Worm (Caenorhabditis elegans) whole organism, L1 larva: ENCODE data around the gene fbxa-144.
A peak's percentile ranks its signal among the peaks of the same experiment; 100 is the strongest.

Source experiments
- F16B12.6 ChIP-seq: fragments of 150-350 bp; optimal IDR thresholded peaks from 2 replicates; lab custom pipeline; 2014; ENCODE audit warnings: missing biosample characterization, missing genetic modification characterization
- Y116A8C.19 ChIP-seq: sonication (generic microtip); optimal IDR thresholded peaks from 2 replicates; lab custom pipeline; 2016; ENCODE audit warnings: missing compliant biosample characterization, missing genetic modification characterization, borderline replicate concordance
- alr-1 ChIP-seq: fragments of 200-800 bp; sonication (Bioruptor generic); optimal IDR thresholded peaks from 2 replicates; lab custom pipeline; 2018; ENCODE audit warnings: borderline replicate concordance, mild to moderate bottlenecking, missing genetic modification characterization, missing compliant biosample characterization
- blmp-1 ChIP-seq: fragments of 150-350 bp; optimal IDR thresholded peaks from 2 replicates; lab custom pipeline; 2014; ENCODE audit warnings: missing biosample characterization, missing genetic modification characterization
- ceh-8 ChIP-seq: fragments of 200-800 bp; sonication (Bioruptor generic); optimal IDR thresholded peaks from 2 replicates; lab custom pipeline; 2018; ENCODE audit warnings: mild to moderate bottlenecking, missing genetic modification characterization, moderate library complexity, missing compliant biosample characterization
- ceh-88 ChIP-seq: fragments of 200-800 bp; sonication (Bioruptor generic); IDR thresholded peaks from 2 replicates; pipeline ENCODE4 v1.3.6; 2022; ENCODE audit warnings: missing genetic modification characterization, missing compliant biosample characterization
- ceh-90 ChIP-seq: sonication (generic microtip); optimal IDR thresholded peaks from 2 replicates; lab custom pipeline; 2016; ENCODE audit warnings: missing genetic modification characterization, missing compliant biosample characterization
- dpl-1 ChIP-seq, 3 experiments: fragments of 150-350 bp in 2 of 3; sonication (generic microtip) in 1 of 3; optimal IDR thresholded peaks; 2 replicates each; lab custom pipeline; 2014 to 2017; ENCODE audit warnings: missing biosample characterization in 3 of 3, missing genetic modification characterization in 3 of 3, missing genetic modification reagents in 3 of 3
- efl-1 ChIP-seq, 4 experiments: fragments of 150-350 bp; optimal IDR thresholded peaks in 3 of 4; peaks in 1 of 4; 1 replicate in 1 of 4; 2 replicates in 3 of 4; lab custom pipeline; 2014; ENCODE audit warnings: missing biosample characterization in 2 of 4, missing genetic modification characterization in 2 of 4, missing genetic modification reagents in 2 of 4
- elt-2 ChIP-seq: sonication (generic microtip); optimal IDR thresholded peaks from 2 replicates; lab custom pipeline; 2016; ENCODE audit warnings: missing genetic modification characterization, mild to moderate bottlenecking, inconsistent platforms, missing compliant biosample characterization, missing genetic modification reagents
- elt-3 ChIP-seq, 6 experiments: fragments of 150-350 bp in 1 of 6; sonication (generic microtip); optimal IDR thresholded peaks; 2 replicates each; lab custom pipeline; 2017 to 2018; ENCODE audit warnings: missing biosample characterization in 6 of 6, missing genetic modification characterization in 6 of 6, inconsistent platforms in 1 of 6
- fkh-4 ChIP-seq: sonication (generic microtip); optimal IDR thresholded peaks from 2 replicates; lab custom pipeline; 2016; ENCODE audit warnings: missing compliant biosample characterization, missing genetic modification characterization, borderline replicate concordance
- fkh-8 ChIP-seq: sonication (generic microtip); optimal IDR thresholded peaks from 2 replicates; lab custom pipeline; 2016; ENCODE audit warnings: mild to moderate bottlenecking, missing genetic modification characterization, missing compliant biosample characterization
- fos-1 ChIP-seq: fragments of 150-350 bp; optimal IDR thresholded peaks from 2 replicates; lab custom pipeline; 2014; ENCODE audit warnings: missing biosample characterization, missing genetic modification characterization
- hlh-4 ChIP-seq: sonication (generic microtip); optimal IDR thresholded peaks from 2 replicates; lab custom pipeline; 2016; ENCODE audit warnings: mild to moderate bottlenecking, missing genetic modification characterization, missing compliant biosample characterization
- hpl-2 ChIP-seq: fragments of 150-350 bp; optimal IDR thresholded peaks from 2 replicates; lab custom pipeline; 2014; ENCODE audit warnings: missing biosample characterization, missing genetic modification reagents, missing genetic modification characterization
- jun-1 ChIP-seq: fragments of 150-350 bp; optimal IDR thresholded peaks from 2 replicates; lab custom pipeline; 2014; ENCODE audit warnings: missing biosample characterization, missing genetic modification reagents, missing genetic modification characterization
- lin-13 ChIP-seq: fragments of 150-350 bp; optimal IDR thresholded peaks from 2 replicates; lab custom pipeline; 2014; ENCODE audit warnings: missing biosample characterization, missing genetic modification reagents, missing genetic modification characterization
- lin-35 ChIP-seq, 2 experiments: fragments of 150-350 bp; optimal IDR thresholded peaks; 2 replicates each; lab custom pipeline; 2014; ENCODE audit warnings: missing biosample characterization in 2 of 2, missing genetic modification characterization in 2 of 2, missing genetic modification reagents in 2 of 2
- lsy-2 ChIP-seq, 2 experiments: fragments of 150-350 bp; optimal IDR thresholded peaks; 2 replicates each; lab custom pipeline; 2014; ENCODE audit warnings: missing biosample characterization in 2 of 2, missing genetic modification characterization in 2 of 2
- mef-2 ChIP-seq: fragments of 150-350 bp; optimal IDR thresholded peaks from 2 replicates; lab custom pipeline; 2014; ENCODE audit warnings: missing biosample characterization, missing genetic modification characterization
- nhr-12 ChIP-seq: sonication (generic microtip); optimal IDR thresholded peaks from 2 replicates; lab custom pipeline; 2017; ENCODE audit warnings: missing biosample characterization, missing genetic modification characterization
- nhr-71 ChIP-seq: sonication (generic microtip); optimal IDR thresholded peaks from 2 replicates; lab custom pipeline; 2016; ENCODE audit warnings: mild to moderate bottlenecking, missing genetic modification characterization, moderate library complexity, missing compliant biosample characterization
- nhr-77 ChIP-seq: fragments of 150-350 bp; optimal IDR thresholded peaks from 2 replicates; lab custom pipeline; 2014; ENCODE audit warnings: missing biosample characterization, missing genetic modification characterization
- nhr-85 ChIP-seq: sonication (generic microtip); peaks from one replicate; lab custom pipeline; 2016; ENCODE audit warnings: missing genetic modification characterization, inconsistent platforms, missing compliant biosample characterization
- pqm-1 ChIP-seq: sonication (generic microtip); optimal IDR thresholded peaks from 3 replicates; lab custom pipeline; 2017; ENCODE audit warnings: missing biosample characterization, missing genetic modification characterization
- rnt-1 ChIP-seq: sonication (generic microtip); optimal IDR thresholded peaks from 2 replicates; lab custom pipeline; 2016; ENCODE audit warnings: mild to moderate bottlenecking, missing genetic modification characterization, moderate library complexity, missing compliant biosample characterization
- skn-1 ChIP-seq: fragments of 150-350 bp; optimal IDR thresholded peaks from 2 replicates; lab custom pipeline; 2014; ENCODE audit warnings: missing biosample characterization, missing genetic modification characterization
- snpc-4 ChIP-seq: fragments of 150-350 bp; optimal IDR thresholded peaks from 2 replicates; lab custom pipeline; 2014; ENCODE audit warnings: missing biosample characterization, missing genetic modification characterization
- snu-23 ChIP-seq: sonication (generic microtip); optimal IDR thresholded peaks from 2 replicates; lab custom pipeline; 2016; ENCODE audit warnings: missing genetic modification characterization, missing compliant biosample characterization
- sup-37 ChIP-seq: fragments of 200-800 bp; sonication (Bioruptor generic); optimal IDR thresholded peaks from 2 replicates; lab custom pipeline; 2018; ENCODE audit warnings: mild to moderate bottlenecking, missing genetic modification characterization, missing compliant biosample characterization
- tlp-1 ChIP-seq: fragments of 150-350 bp; optimal IDR thresholded peaks from 2 replicates; lab custom pipeline; 2014; ENCODE audit warnings: missing biosample characterization, missing genetic modification characterization
- unc-98 ChIP-seq: fragments of 200-800 bp; sonication (Bioruptor generic); IDR thresholded peaks from 2 replicates; pipeline ENCODE4 v1.3.6; 2022; ENCODE audit warnings: missing genetic modification characterization, missing compliant biosample characterization
- xbp-1 ChIP-seq: sonication (generic microtip); optimal IDR thresholded peaks from 2 replicates; lab custom pipeline; 2016; ENCODE audit warnings: missing genetic modification characterization, missing compliant biosample characterization
- zip-4 ChIP-seq: fragments of 200-800 bp; sonication (Bioruptor generic); optimal IDR thresholded peaks from 2 replicates; lab custom pipeline; 2018; ENCODE audit warnings: mild to moderate bottlenecking, missing genetic modification characterization, moderate library complexity, missing compliant biosample characterization
- ztf-11 ChIP-seq, 2 experiments: sonication (generic microtip); optimal IDR thresholded peaks; 2 replicates each; lab custom pipeline; 2016 to 2017; ENCODE audit warnings: missing genetic modification characterization in 2 of 2, missing biosample characterization in 1 of 2, missing compliant biosample characterization in 1 of 2
- ztf-4 ChIP-seq: fragments of 150-350 bp; optimal IDR thresholded peaks from 2 replicates; lab custom pipeline; 2014; ENCODE audit warnings: missing biosample characterization, missing genetic modification characterization

The fbxa-144 gene

ce11 chrV:16162124-16162735 lies 29.6 kb upstream of the fbxa-144 start, which contains the start of the genes str-109 and F10A3.11:
Gene str-109, minus strand, starts transcription at chrV:16162224.
Gene F10A3.11, plus strand, starts transcription at chrV:16162685.
- TF ChIP-seq snu-23 (GFP tag; lab: Kevin White, UChicago) (no peak), ztf-4 (no peak), ceh-88 (GFP tag; lab: Robert Waterston, UW) (no peak)

ce11 chrV:16160087-16160486 lies 27.5 kb upstream of the fbxa-144 start:
- TF ChIP-seq lsy-2 (tag; optimal IDR thresholded peaks at IDR 0.05; lab: Kevin White, UChicago) = no peak
- TF ChIP-seq snpc-4 (tag; lab: Kevin White, UChicago) = peak; percentile 2
- no peak for TF ChIP-seq ztf-11 (tag; optimal IDR thresholded peaks at IDR 0.05; lab: Kevin White, UChicago)
- no peak for TF ChIP-seq xbp-1 (tag; lab: Kevin White, UChicago)
- no peak for TF ChIP-seq nhr-85
- peak; percentile 79 for TF ChIP-seq zip-4 (GFP tag; lab: Kevin White, UChicago)
- no peak for TF ChIP-seq F16B12.6 (tag; lab: Kevin White, UChicago)
- TF ChIP-seq skn-1 (tag; lab: Kevin White, UChicago) = peak; percentile 2
- TF ChIP-seq unc-98 (GFP tag; lab: Robert Waterston, UW) = no peak
- TF ChIP-seq elt-2 (tag; lab: Kevin White, UChicago) = peak; percentile 24
- peak in 1 of 2 experiments; percentile 9 for TF ChIP-seq efl-1 (optimal IDR thresholded peaks at IDR 0.05; lab: Kevin White, UChicago)
- TF ChIP-seq efl-1 (GFP tag; optimal IDR thresholded peaks at IDR 0.05 in 1 of 2; lab: Kevin White, UChicago) = peak in 1 of 2 experiments; percentile 4

- TF ChIP-seq ceh-8 (GFP tag; lab: Kevin White, UChicago) (no peak), blmp-1 (no peak), rnt-1 (tag; lab: Kevin White, UChicago) (no peak), nhr-71 (tag; lab: Kevin White, UChicago) (no peak), pqm-1 (tag; lab: Kevin White, UChicago) (no peak), nhr-12 (no peak), xbp-1 (tag; lab: Kevin White, UChicago) (no peak), lin-13 (no peak), fkh-8 (tag; lab: Kevin White, UChicago) (no peak), fos-1 (tag; lab: Kevin White, UChicago) (no peak), tlp-1 (tag; lab: Kevin White, UChicago) (no peak), Y116A8C.19 (tag; lab: Kevin White, UChicago) (no peak), hlh-4 (tag; lab: Kevin White, UChicago) (no peak), lin-35 (GFP tag; optimal IDR thresholded peaks at IDR 0.05; lab: Kevin White, UChicago) (no peak)
Measured at ce11 chrV:16159594-16159993, 27.0 kb upstream of the fbxa-144 start, which contains the start of gene F10A3.17. Gene F10A3.17, minus strand, starts transcription at chrV:16159694.

DNA sequence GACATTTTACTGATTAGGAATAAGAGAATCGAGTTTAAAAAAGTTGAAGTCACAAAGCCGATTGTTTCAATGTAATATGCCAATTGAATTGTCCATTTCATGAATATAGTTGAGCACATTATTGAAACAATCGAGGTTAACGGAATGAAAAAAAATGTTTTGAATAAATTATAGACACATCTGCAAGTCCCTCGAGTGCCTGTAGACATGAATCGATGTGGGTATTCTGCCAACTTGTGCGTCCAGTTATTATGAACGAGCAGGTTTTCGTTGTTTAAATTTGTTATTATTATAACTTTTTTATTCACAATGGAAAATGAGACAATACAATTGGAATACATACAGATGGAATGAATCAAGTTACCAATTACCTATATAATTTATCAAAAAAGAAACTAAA lies 25.8 kb upstream of the fbxa-144 start, which contains the start of gene str-99:
Gene str-99 (minus strand): TSS at position 101 of the 400 bp plus-strand sequence.
- TF ChIP-seq fkh-8 (tag; lab: Kevin White, UChicago) = no peak
- TF ChIP-seq sup-37 = no peak
- TF ChIP-seq F16B12.6 (tag; lab: Kevin White, UChicago) = no peak
- no peak for TF ChIP-seq ztf-11 (tag; optimal IDR thresholded peaks at IDR 0.05; lab: Kevin White, UChicago)
- TF ChIP-seq dpl-1 (GFP tag; optimal IDR thresholded peaks at IDR 0.05; lab: Kevin White, UChicago) = no peak
- no peak for TF ChIP-seq hpl-2 (GFP tag; lab: Kevin White, UChicago)
- no peak for TF ChIP-seq blmp-1
- no peak for TF ChIP-seq nhr-71 (tag; lab: Kevin White, UChicago)
- no peak for TF ChIP-seq nhr-77
- no peak for TF ChIP-seq jun-1
- no peak for TF ChIP-seq alr-1 (tag; lab: Kevin White, UChicago)
- no peak for TF ChIP-seq mef-2 (tag; lab: Kevin White, UChicago)
- no peak for TF ChIP-seq lin-35 (GFP tag; optimal IDR thresholded peaks at IDR 0.05; lab: Kevin White, UChicago)
- TF ChIP-seq ceh-90 (tag; lab: Kevin White, UChicago) = no peak
- no peak for TF ChIP-seq lin-13
- TF ChIP-seq fkh-4 = no peak
- no peak for TF ChIP-seq elt-3 (tag; optimal IDR thresholded peaks at IDR 0.05; lab: Kevin White, UChicago)
